Fruit fly (Drosophila melanogaster) whole organism, prepupa: Measurements from ENCODE around the gene Nrt.

ENCODE experiments used
- CG10669 ChIP-seq: fragments of 200-800 bp; sonication (Bioruptor generic); optimal IDR thresholded peaks from 3 replicates; lab custom pipeline; 2018; ENCODE audit warnings: missing biosample characterization, mild to moderate bottlenecking, missing genetic modification characterization, moderate library complexity
- CG15336 ChIP-seq: fragments of 200-800 bp; sonication (Bioruptor generic); IDR thresholded peaks from 2 replicates; pipeline ENCODE4 v1.3.6; 2022; ENCODE audit warnings: missing biosample characterization, missing genetic modification characterization
- CG34406 ChIP-seq: fragments of 200-800 bp; sonication (Bioruptor generic); optimal IDR thresholded peaks from 3 replicates; lab custom pipeline; 2016; ENCODE audit warnings: missing biosample characterization, missing genetic modification characterization
- CG8319 ChIP-seq: fragments of 200-800 bp; sonication (Bioruptor generic); optimal IDR thresholded peaks from 3 replicates; lab custom pipeline; 2016; ENCODE audit warnings: missing biosample characterization, missing genetic modification characterization
- CG8632 ChIP-seq: fragments of 200-800 bp; sonication (Bioruptor generic); optimal IDR thresholded peaks from 3 replicates; lab custom pipeline; 2016; ENCODE audit warnings: missing biosample characterization, missing genetic modification characterization
- Gug ChIP-seq: fragments of 200-800 bp; sonication (Bioruptor generic); IDR thresholded peaks from 2 replicates; pipeline ENCODE4 v1.3.6; 2022; ENCODE audit warnings: missing biosample characterization, missing genetic modification characterization
- fd59A ChIP-seq: fragments of 200-800 bp; sonication (Bioruptor generic); optimal IDR thresholded peaks from 2 replicates; lab custom pipeline; 2017; ENCODE audit warnings: missing biosample characterization, mild to moderate bottlenecking, missing genetic modification characterization, missing genetic modification reagents
- fd85E ChIP-seq: fragments of 200-800 bp; sonication (Bioruptor generic); optimal IDR thresholded peaks from 3 replicates; lab custom pipeline; 2016; ENCODE audit warnings: missing biosample characterization, missing genetic modification characterization
- fkh ChIP-seq: fragments of 200-800 bp; sonication (Bioruptor generic); optimal IDR thresholded peaks from 3 replicates; lab custom pipeline; 2017; ENCODE audit warnings: missing biosample characterization, mild to moderate bottlenecking, missing genetic modification characterization, moderate library complexity

dm6 chr3L:16782789-16783188 lies 16.9 kb downstream of the Nrt start, which contains the start of gene CG9706:
- TF ChIP-seq CG10669 (GFP tag; lab: Kevin White, UChicago) = no peak
- TF ChIP-seq fd85E (GFP tag; lab: Kevin White, UChicago) = no peak
- TF ChIP-seq CG15336 (GFP tag; lab: Robert Waterston, UW) = no peak
- no peak for TF ChIP-seq CG8319 (GFP tag; lab: Kevin White, UChicago)
- no peak for TF ChIP-seq CG34406 (GFP tag; lab: Kevin White, UChicago)
- no peak for TF ChIP-seq fd59A (GFP tag; lab: Kevin White, UChicago)
- TF ChIP-seq CG8632 = no peak
- no peak for TF ChIP-seq Gug (GFP tag; lab: Robert Waterston, UW)
- no peak for TF ChIP-seq fkh (GFP tag; lab: Kevin White, UChicago)
